Worm (Caenorhabditis elegans) whole organism, late embryonic: Measurements from ENCODE around the gene F52E1.14.

Experiments
- C08G9.2 ChIP-seq: sonication (generic microtip); optimal IDR thresholded peaks from 2 replicates; lab custom pipeline; 2016; ENCODE audit warnings: mild to moderate bottlenecking, missing genetic modification characterization, moderate library complexity, missing compliant biosample characterization
- C38D4.7 ChIP-seq: fragments of 200-800 bp; sonication (Bioruptor generic); optimal IDR thresholded peaks from 2 replicates; lab custom pipeline; 2018; ENCODE audit warnings: mild to moderate bottlenecking, missing genetic modification characterization, moderate library complexity, missing compliant biosample characterization
- ahr-1 ChIP-seq: sonication (generic microtip); optimal IDR thresholded peaks from 2 replicates; lab custom pipeline; 2016; ENCODE audit warnings: missing genetic modification characterization, missing compliant biosample characterization
- ama-1 ChIP-seq: fragments of 150-350 bp; optimal IDR thresholded peaks from 2 replicates; lab custom pipeline; 2014
- ceh-18 ChIP-seq: sonication (generic microtip); optimal IDR thresholded peaks from 2 replicates; lab custom pipeline; 2016; ENCODE audit warnings: missing genetic modification characterization, missing compliant biosample characterization
- ceh-9 ChIP-seq: sonication (generic microtip); optimal IDR thresholded peaks from 2 replicates; lab custom pipeline; 2016; ENCODE audit warnings: mild to moderate bottlenecking, missing genetic modification characterization, inconsistent platforms, missing compliant biosample characterization
- madf-2 ChIP-seq: sonication (generic microtip); optimal IDR thresholded peaks from 2 replicates; lab custom pipeline; 2017; ENCODE audit warnings: missing genetic modification characterization, missing compliant biosample characterization
- pha-4 ChIP-seq: fragments of 150-350 bp; optimal IDR thresholded peaks from 2 replicates; lab custom pipeline; 2018; ENCODE audit warnings: missing biosample characterization, missing genetic modification reagents, missing genetic modification characterization
- pqm-1 ChIP-seq: sonication (generic microtip); optimal IDR thresholded peaks from 2 replicates; lab custom pipeline; 2016; ENCODE audit warnings: missing genetic modification characterization, missing compliant biosample characterization
- zip-5 ChIP-seq: sonication (generic microtip); optimal IDR thresholded peaks from 2 replicates; lab custom pipeline; 2016; ENCODE audit warnings: missing genetic modification characterization, missing compliant biosample characterization

DNA sequence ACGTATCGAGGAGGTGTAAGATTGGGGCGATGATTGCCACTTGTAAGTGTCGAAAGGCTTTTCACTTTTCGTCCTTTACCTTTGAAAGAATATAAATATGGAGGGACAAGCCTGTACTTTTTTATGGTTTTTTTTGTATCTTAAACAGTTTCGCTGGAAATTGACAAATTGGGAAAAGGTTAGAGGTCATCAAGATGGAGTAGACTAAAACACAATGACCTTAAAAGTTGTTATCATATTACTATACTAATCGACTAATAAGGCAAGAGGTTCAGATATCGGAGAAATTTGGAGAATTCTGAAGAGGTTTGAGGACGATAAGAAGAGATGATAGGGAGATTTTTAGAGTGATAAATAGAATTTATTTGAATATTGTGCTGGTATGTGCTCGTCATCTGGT, 22.4 kb downstream of the F52E1.14 start:
- TF ChIP-seq pqm-1 (tag; lab: Kevin White, UChicago) (no peak), zip-5 (no peak), ceh-9 (no peak), ceh-18 (tag; lab: Kevin White, UChicago) (no peak), ama-1 (no peak), C38D4.7 (GFP tag; lab: Kevin White, UChicago) (no peak), madf-2 (tag; lab: Kevin White, UChicago) (no peak), ahr-1 (tag; lab: Kevin White, UChicago) (no peak), pha-4 (tag; lab: Kevin White, UChicago) (no peak), C08G9.2 (tag; lab: Kevin White, UChicago) (no peak)
